Fruit fly (Drosophila melanogaster) whole organism, embryonic: Measurements from ENCODE around the gene slpr.

Experiments
- Ada2b ChIP-seq: fragments of 200-800 bp; sonication (Bioruptor generic); IDR thresholded peaks from 2 replicates; pipeline ENCODE4 v1.3.6; 2022; ENCODE audit warnings: missing biosample characterization, missing genetic modification characterization
- Bgb ChIP-seq: fragments of 200-800 bp; sonication (Bioruptor generic); IDR thresholded peaks from 2 replicates; pipeline ENCODE4 v1.3.6; 2022; ENCODE audit warnings: missing biosample characterization, missing genetic modification characterization; ENCODE audit not compliant: partially characterized antibody
- BtbVII ChIP-seq: fragments of 200-800 bp; sonication (Bioruptor generic); optimal IDR thresholded peaks from 3 replicates; lab custom pipeline; 2017; ENCODE audit warnings: missing biosample characterization, mild to moderate bottlenecking, missing genetic modification characterization
- CG10267 ChIP-seq: fragments of 200-800 bp; sonication (Bioruptor generic); optimal IDR thresholded peaks from 2 replicates; lab custom pipeline; 2018; ENCODE audit warnings: missing biosample characterization, mild to moderate bottlenecking, missing genetic modification characterization, moderate library complexity
- CG10431 ChIP-seq: fragments of 200-800 bp; sonication (Bioruptor generic); optimal IDR thresholded peaks from 3 replicates; lab custom pipeline; 2018; ENCODE audit warnings: missing biosample characterization, mild to moderate bottlenecking, missing genetic modification characterization
- CG10462 ChIP-seq: fragments of 200-800 bp; sonication (Bioruptor generic); optimal IDR thresholded peaks from 2 replicates; lab custom pipeline; 2016; ENCODE audit warnings: missing biosample characterization, missing genetic modification characterization
- CG10543 ChIP-seq: fragments of 200-800 bp; sonication (Bioruptor generic); optimal IDR thresholded peaks from 3 replicates; lab custom pipeline; 2017; ENCODE audit warnings: missing biosample characterization, mild to moderate bottlenecking, missing genetic modification characterization, moderate library complexity
- CG11696 ChIP-seq: fragments of 200-800 bp; sonication (Bioruptor generic); IDR thresholded peaks from 2 replicates; pipeline ENCODE4 v1.3.6; 2022; ENCODE audit warnings: missing biosample characterization, missing genetic modification characterization
- CG12219 ChIP-seq: fragments of 200-800 bp; sonication (Bioruptor generic); optimal IDR thresholded peaks from 3 replicates; lab custom pipeline; 2018; ENCODE audit warnings: missing biosample characterization, mild to moderate bottlenecking, missing genetic modification characterization
- CG12942 ChIP-seq: fragments of 200-800 bp; sonication (Bioruptor generic); optimal IDR thresholded peaks from 3 replicates; lab custom pipeline; 2016; ENCODE audit warnings: missing biosample characterization, missing genetic modification characterization
- CG1602 ChIP-seq: fragments of 200-800 bp; sonication (Bioruptor generic); optimal IDR thresholded peaks from 3 replicates; lab custom pipeline; 2016; ENCODE audit warnings: missing biosample characterization, missing genetic modification characterization
- CG3995 ChIP-seq: fragments of 200-800 bp; sonication (Bioruptor generic); optimal IDR thresholded peaks from 3 replicates; lab custom pipeline; 2016; ENCODE audit warnings: missing biosample characterization, missing genetic modification characterization
- CG4424 ChIP-seq: fragments of 200-800 bp; sonication (Bioruptor generic); optimal IDR thresholded peaks from 3 replicates; lab custom pipeline; 2016; ENCODE audit warnings: missing biosample characterization, missing genetic modification characterization
- CG4707 ChIP-seq: fragments of 200-800 bp; sonication (Bioruptor generic); optimal IDR thresholded peaks from 2 replicates; lab custom pipeline; 2018; ENCODE audit warnings: missing biosample characterization, mild to moderate bottlenecking, missing genetic modification characterization, moderate library complexity
- CG6272 ChIP-seq: fragments of 200-800 bp; sonication (Bioruptor generic); IDR thresholded peaks from 2 replicates; pipeline ENCODE4 v1.3.6; 2022; ENCODE audit warnings: missing biosample characterization, missing genetic modification characterization
- CG6689 ChIP-seq: fragments of 200-800 bp; sonication (Bioruptor generic); IDR thresholded peaks from 2 replicates; pipeline ENCODE4 v1.3.6; 2022; ENCODE audit warnings: missing biosample characterization, missing genetic modification characterization
- CG6854 ChIP-seq: fragments of 200-800 bp; sonication (Bioruptor generic); optimal IDR thresholded peaks from 3 replicates; lab custom pipeline; 2017; ENCODE audit warnings: missing biosample characterization, mild to moderate bottlenecking, missing genetic modification characterization
- CG7271 ChIP-seq: fragments of 200-800 bp; sonication (Bioruptor generic); optimal IDR thresholded peaks from 2 replicates; lab custom pipeline; 2018; ENCODE audit warnings: missing biosample characterization, mild to moderate bottlenecking, missing genetic modification characterization, moderate library complexity
- CG7928 ChIP-seq: fragments of 200-800 bp; sonication (Bioruptor generic); optimal IDR thresholded peaks from 2 replicates; lab custom pipeline; 2017; ENCODE audit warnings: missing biosample characterization, mild to moderate bottlenecking, missing genetic modification characterization
- CG8944 ChIP-seq: fragments of 200-800 bp; sonication (Bioruptor generic); optimal IDR thresholded peaks from 3 replicates; lab custom pipeline; 2016; ENCODE audit warnings: missing biosample characterization, missing genetic modification characterization
- CG9817 ChIP-seq: fragments of 200-800 bp; sonication (Bioruptor generic); optimal IDR thresholded peaks from 2 replicates; lab custom pipeline; 2018; ENCODE audit warnings: missing biosample characterization, mild to moderate bottlenecking, missing genetic modification characterization, moderate library complexity
- D19B ChIP-seq: fragments of 200-800 bp; sonication (Bioruptor generic); optimal IDR thresholded peaks from 2 replicates; lab custom pipeline; 2017; ENCODE audit warnings: missing biosample characterization, mild to moderate bottlenecking, missing genetic modification characterization
- E2f2 ChIP-seq: fragments of 200-800 bp; sonication (Bioruptor generic); IDR thresholded peaks from 2 replicates; pipeline ENCODE4 v1.3.6; 2022; ENCODE audit warnings: missing biosample characterization, missing genetic modification characterization
- ERR ChIP-seq: fragments of 200-800 bp; sonication (Bioruptor generic); optimal IDR thresholded peaks from 2 replicates; lab custom pipeline; 2016; ENCODE audit warnings: missing biosample characterization, missing genetic modification characterization
- Fer3 ChIP-seq: fragments of 200-800 bp; sonication (Bioruptor generic); optimal IDR thresholded peaks from 2 replicates; lab custom pipeline; 2018; ENCODE audit warnings: missing biosample characterization, mild to moderate bottlenecking, missing genetic modification characterization, moderate library complexity
- HLH4C ChIP-seq: fragments of 200-800 bp; sonication (Bioruptor generic); IDR thresholded peaks from 3 replicates; pipeline ENCODE4 v1.3.6; 2022; ENCODE audit warnings: missing biosample characterization, missing genetic modification characterization; ENCODE audit not compliant: partially characterized antibody
- HmgD ChIP-seq: fragments of 200-800 bp; sonication (Bioruptor generic); optimal IDR thresholded peaks from 3 replicates; lab custom pipeline; 2016; ENCODE audit warnings: missing biosample characterization, missing genetic modification characterization
- Lim3 ChIP-seq: fragments of 200-800 bp; sonication (Bioruptor generic); IDR thresholded peaks from 2 replicates; pipeline ENCODE4 v1.3.6; 2022; ENCODE audit warnings: missing biosample characterization, missing genetic modification characterization
- Nf-YC ChIP-seq: fragments of 200-800 bp; optimal IDR thresholded peaks from 3 replicates; lab custom pipeline; 2019; ENCODE audit warnings: missing biosample characterization, mild to moderate bottlenecking, missing genetic modification characterization, moderate library complexity
- Ravus ChIP-seq: fragments of 200-800 bp; sonication (Bioruptor generic); IDR thresholded peaks from 2 replicates; pipeline ENCODE4 v1.3.6; 2022; ENCODE audit warnings: missing biosample characterization, missing genetic modification characterization
- Rx ChIP-seq: fragments of 200-800 bp; sonication (Bioruptor generic); IDR thresholded peaks from 2 replicates; pipeline ENCODE4 v1.3.6; 2022; ENCODE audit warnings: missing biosample characterization, missing genetic modification characterization
- ase ChIP-seq: fragments of 200-800 bp; sonication (Bioruptor generic); IDR thresholded peaks from 3 replicates; pipeline ENCODE4 v1.3.6; 2022; ENCODE audit warnings: missing biosample characterization, missing genetic modification characterization
- cg ChIP-seq: fragments of 200-800 bp; sonication (Bioruptor generic); optimal IDR thresholded peaks from 3 replicates; lab custom pipeline; 2019; ENCODE audit warnings: missing biosample characterization, mild to moderate bottlenecking, missing genetic modification characterization, moderate library complexity
- dimm ChIP-seq: fragments of 200-800 bp; sonication (Bioruptor generic); IDR thresholded peaks from 2 replicates; pipeline ENCODE4 v1.3.6; 2022; ENCODE audit warnings: missing biosample characterization, missing genetic modification characterization
- dpn ChIP-seq, 2 experiments: fragments of 200-800 bp; sonication (Bioruptor generic); optimal IDR thresholded peaks; 3 replicates each; lab custom pipeline; 2016; ENCODE audit warnings: missing biosample characterization in 2 of 2, missing genetic modification characterization in 2 of 2
- fru ChIP-seq: fragments of >200 bp; optimal IDR thresholded peaks from 2 replicates; lab custom pipeline; 2017
- gce ChIP-seq: fragments of 200-800 bp; sonication (Bioruptor generic); IDR thresholded peaks from 3 replicates; pipeline ENCODE4 v1.3.6; 2022; ENCODE audit warnings: missing biosample characterization, missing genetic modification characterization
- gsb-n ChIP-seq: fragments of 200-800 bp; sonication (Bioruptor generic); optimal IDR thresholded peaks from 3 replicates; lab custom pipeline; 2018; ENCODE audit warnings: missing biosample characterization, mild to moderate bottlenecking, missing genetic modification characterization
- ind ChIP-seq: fragments of 200-800 bp; sonication (Bioruptor generic); optimal IDR thresholded peaks from 3 replicates; lab custom pipeline; 2016; ENCODE audit warnings: missing biosample characterization, missing genetic modification characterization
- mld ChIP-seq: fragments of 200-800 bp; sonication (Bioruptor generic); IDR thresholded peaks from 3 replicates; pipeline ENCODE4 v1.3.6; 2022; ENCODE audit warnings: missing biosample characterization, missing genetic modification characterization; ENCODE audit not compliant: partially characterized antibody
- oc ChIP-seq: fragments of 200-800 bp; sonication (Bioruptor generic); optimal IDR thresholded peaks from 2 replicates; lab custom pipeline; 2018; ENCODE audit warnings: missing biosample characterization, mild to moderate bottlenecking, missing genetic modification characterization, moderate library complexity
- pan ChIP-seq, 4 experiments: fragments of >200 bp in 3 of 4; fragments of 200-800 bp in 1 of 4; sonication (Bioruptor generic) in 1 of 4; optimal IDR thresholded peaks in 3 of 4; IDR thresholded peaks in 1 of 4; 2 replicates each; pipeline versions ENCODE4 v1.3.6 to Lab custom; 2017 to 2022; ENCODE audit warnings: missing biosample characterization in 2 of 4, missing genetic modification characterization in 2 of 4, mixed read lengths in 1 of 4
- pnt ChIP-seq: fragments of 200-800 bp; sonication (Bioruptor generic); optimal IDR thresholded peaks from 3 replicates; lab custom pipeline; 2016; ENCODE audit warnings: missing biosample characterization, missing genetic modification characterization
- salm ChIP-seq: fragments of 200-800 bp; sonication (Bioruptor generic); optimal IDR thresholded peaks from 2 replicates; lab custom pipeline; 2018; ENCODE audit warnings: missing biosample characterization, mild to moderate bottlenecking, missing genetic modification characterization
- slbo ChIP-seq: fragments of 200-800 bp; sonication (Bioruptor generic); IDR thresholded peaks from 2 replicates; pipeline ENCODE4 v1.3.6; 2022; ENCODE audit warnings: missing biosample characterization, missing genetic modification characterization
- slp2 ChIP-seq: fragments of 200-800 bp; sonication (Bioruptor generic); optimal IDR thresholded peaks from 2 replicates; lab custom pipeline; 2016; ENCODE audit warnings: missing biosample characterization, missing genetic modification characterization
- sna ChIP-seq: fragments of 200-800 bp; sonication (Bioruptor generic); IDR thresholded peaks from 2 replicates; pipeline ENCODE4 v1.3.6; 2022; ENCODE audit warnings: missing biosample characterization, missing genetic modification characterization; ENCODE audit not compliant: partially characterized antibody
- sqz ChIP-seq: fragments of 200-800 bp; sonication (Bioruptor generic); optimal IDR thresholded peaks from 3 replicates; lab custom pipeline; 2018; ENCODE audit warnings: missing biosample characterization, mild to moderate bottlenecking, missing genetic modification characterization
- stc ChIP-seq: fragments of 200-800 bp; sonication (Bioruptor generic); IDR thresholded peaks from 2 replicates; pipeline ENCODE4 v1.3.6; 2022; ENCODE audit warnings: missing biosample characterization, missing genetic modification characterization
- trh ChIP-seq: fragments of 200-800 bp; sonication (Bioruptor generic); optimal IDR thresholded peaks from 2 replicates; lab custom pipeline; 2016; ENCODE audit warnings: missing biosample characterization, missing genetic modification characterization
- ttk ChIP-seq: fragments of 200-800 bp; sonication (Bioruptor generic); IDR thresholded peaks from 2 replicates; pipeline ENCODE4 v2.1.2; 2022; ENCODE audit warnings: missing biosample characterization, missing genetic modification characterization
- tx ChIP-seq: fragments of 200-800 bp; sonication (Bioruptor generic); optimal IDR thresholded peaks from 2 replicates; lab custom pipeline; 2016; ENCODE audit warnings: missing biosample characterization, missing genetic modification characterization

slpr gene

dm6 chrX:8126149-8126548 lies 50.8 kb downstream of the slpr start (continued):
- TF ChIP-seq HmgD (GFP tag; lab: Kevin White, UChicago): no peak
- peak; percentile 9 for TF ChIP-seq Fer3 (tag; lab: Kevin White, UChicago)
- no peak for TF ChIP-seq CG7271 (tag; lab: Kevin White, UChicago)
- TF ChIP-seq cg (GFP tag; lab: Kevin White, UChicago): no peak
- no peak for TF ChIP-seq Ravus
- TF ChIP-seq slp2: peak; percentile 7
- 0 out of 3 replicates have a peak, but pooled peaks have one; percentile 40 for TF ChIP-seq ase (GFP tag; lab: Robert Waterston, UW)
- TF ChIP-seq CG7928 (GFP tag; lab: Kevin White, UChicago): no peak
- TF ChIP-seq pan (optimal IDR thresholded peaks at IDR 0.05; lab: Kevin White, UChicago): no peak
- TF ChIP-seq pan (GFP tag; optimal IDR thresholded peaks at IDR 0.05 in 1 of 2, IDR thresholded peaks at IDR 0.05 in 1 of 2): peak in 1 of 2 experiments; percentile 58
- no peak for TF ChIP-seq fru
- peak; percentile 65 for TF ChIP-seq ttk (GFP tag; lab: Robert Waterston, UW)
- TF ChIP-seq Ada2b (GFP tag; lab: Robert Waterston, UW): peak; percentile 61
- no peak for TF ChIP-seq CG9817
- peak; percentile 11 for TF ChIP-seq CG10431
- TF ChIP-seq Bgb (GFP tag; lab: Robert Waterston, UW): no peak
- TF ChIP-seq CG1602 (GFP tag; lab: Kevin White, UChicago): peak; percentile 50
- TF ChIP-seq CG4424 (GFP tag; lab: Kevin White, UChicago): peak; percentile 69
- TF ChIP-seq Rx: peak; percentile 59; the same call in 1 of the 2 replicates
- TF ChIP-seq mld: no peak
- no peak for TF ChIP-seq CG11696 (GFP tag; lab: Robert Waterston, UW)
- TF ChIP-seq salm (tag; lab: Kevin White, UChicago): peak; percentile 21
- peak; percentile 23 for TF ChIP-seq D19B
- no peak for TF ChIP-seq ERR (GFP tag; lab: Kevin White, UChicago)
- no peak for TF ChIP-seq CG10543 (GFP tag; lab: Kevin White, UChicago)
- peak; percentile 57 for TF ChIP-seq CG10267 (tag; lab: Kevin White, UChicago)
- TF ChIP-seq oc (tag; lab: Kevin White, UChicago): peak; percentile 74
- TF ChIP-seq pnt (GFP tag; lab: Kevin White, UChicago): peak; percentile 17
- no peak for TF ChIP-seq trh (GFP tag; lab: Kevin White, UChicago)
- TF ChIP-seq stc (GFP tag; lab: Robert Waterston, UW): peak; percentile 63; the same call in 1 of the 2 replicates
- peak; percentile 75 for TF ChIP-seq gsb-n (tag; lab: Kevin White, UChicago)
- TF ChIP-seq BtbVII: no peak
- TF ChIP-seq CG8944 (GFP tag; lab: Kevin White, UChicago): peak; percentile 53
- TF ChIP-seq CG12219: peak; percentile 40
- peak; percentile 26 for TF ChIP-seq CG10462 (GFP tag; lab: Kevin White, UChicago)
- no peak for TF ChIP-seq CG3995 (GFP tag; lab: Kevin White, UChicago)
- TF ChIP-seq dpn (GFP tag; optimal IDR thresholded peaks at IDR 0.05; lab: Kevin White, UChicago): peak; percentile 35 to 49
- no peak for TF ChIP-seq sna (GFP tag; lab: Robert Waterston, UW)
- TF ChIP-seq CG6689: peak; percentile 74
- TF ChIP-seq ind (GFP tag; lab: Kevin White, UChicago): peak; percentile 57
- no peak for TF ChIP-seq CG6854

- TF ChIP-seq HLH4C (no peak), pan (optimal IDR thresholded peaks at IDR 0.05; lab: Kevin White, UChicago) (no peak), pan (GFP tag; optimal IDR thresholded peaks at IDR 0.05 in 1 of 2, IDR thresholded peaks at IDR 0.05 in 1 of 2) (peak in 1 of 2 experiments; percentile 58), tx (GFP tag; lab: Kevin White, UChicago) (no peak), CG7928 (GFP tag; lab: Kevin White, UChicago) (no peak), sqz (peak; percentile 12), slbo (0 out of 2 replicates have a peak, but pooled peaks have one; percentile 29), Nf-YC (tag; lab: Kevin White, UChicago) (peak; percentile 48), CG6272 (GFP tag; lab: Robert Waterston, UW) (0 out of 2 replicates have a peak, but pooled peaks have one; percentile 10), CG4707 (GFP tag; lab: Kevin White, UChicago) (peak; percentile 68), gce (GFP tag; lab: Robert Waterston, UW) (no peak), Lim3 (GFP tag; lab: Robert Waterston, UW) (no peak), E2f2 (GFP tag; lab: Robert Waterston, UW) (peak; percentile 40; the same call in 1 of the 2 replicates), dimm (GFP tag; lab: Robert Waterston, UW) (peak; percentile 39; the same call in 1 of the 2 replicates), CG12942 (GFP tag; lab: Kevin White, UChicago) (peak; percentile 41)
Observed at dm6 chrX:8125224-8125649, 51.7 kb downstream of the slpr start.
